Worm (Caenorhabditis elegans): ENCODE results near the gene C16B8.2.

ce11 chrX:3976755-3977154 lies 10.5 kb upstream of the C16B8.2 start:
- TF ChIP-seq him-1 (tag; optimal IDR thresholded peaks at IDR 0.05) (no peak), W03F9.2 (tag; optimal IDR thresholded peaks at IDR 0.05) (no peak), dao-5 (tag; optimal IDR thresholded peaks at IDR 0.05) (no peak)

All from whole organism, L4/young adult.